Worm (Caenorhabditis elegans): Measurements from ENCODE around the gene str-150.

- TF ChIP-seq lin-15B (tag; optimal IDR thresholded peaks at IDR 0.05), result no peak
- TF ChIP-seq lin-39 (tag; optimal IDR thresholded peaks at IDR 0.05), result no peak
- TF ChIP-seq R02D3.7 (tag; optimal IDR thresholded peaks at IDR 0.05), result no peak
- no peak for TF ChIP-seq nhr-237 (tag; optimal IDR thresholded peaks at IDR 0.05)
- TF ChIP-seq ces-1 (GFP tag; optimal IDR thresholded peaks at IDR 0.05), result no peak
- no peak for TF ChIP-seq lin-13 (GFP tag; optimal IDR thresholded peaks at IDR 0.05)
These were observed 16.8 kb downstream of the str-150 start for ce11 chrV:16599835-16600234.

Data from whole organism, L4 larva.